Worm (Caenorhabditis elegans) whole organism, L4 larva: ENCODE measurements around the gene C11G6.2.
A peak's percentile ranks its signal among the peaks of the same experiment; 100 is the strongest.

Experiments used
- aha-1 ChIP-seq: fragments of 150-350 bp; peaks from one replicate; lab custom pipeline; 2014; ENCODE audit warnings: missing biosample characterization, missing genetic modification characterization
- ces-1 ChIP-seq: fragments of 150-350 bp; sonication (generic microtip); optimal IDR thresholded peaks from 4 replicates; lab custom pipeline; 2014; ENCODE audit warnings: missing biosample characterization, missing genetic modification reagents, missing genetic modification characterization
- dpl-1 ChIP-seq: fragments of 150-350 bp; optimal IDR thresholded peaks from 2 replicates; lab custom pipeline; 2014; ENCODE audit warnings: missing biosample characterization, missing genetic modification reagents, missing genetic modification characterization
- hmg-1.1 ChIP-seq: fragments of 200-800 bp; sonication (Bioruptor generic); IDR thresholded peaks from 2 replicates; pipeline ENCODE4 v1.3.6; 2022; ENCODE audit warnings: missing genetic modification reagents, missing genetic modification characterization, missing compliant biosample characterization
- mep-1 ChIP-seq: fragments of 150-350 bp; sonication (generic microtip); optimal IDR thresholded peaks from 3 replicates; lab custom pipeline; 2014; ENCODE audit warnings: missing biosample characterization, missing genetic modification characterization
- nhr-76 ChIP-seq: fragments of 150-350 bp; optimal IDR thresholded peaks from 2 replicates; lab custom pipeline; 2014; ENCODE audit warnings: missing biosample characterization, missing genetic modification characterization
- pha-4 ChIP-seq, 2 experiments: fragments of 150-350 bp in 1 of 2; fragments of 200-800 bp in 1 of 2; sonication (Bioruptor generic) in 1 of 2; IDR thresholded peaks in 1 of 2; optimal IDR thresholded peaks in 1 of 2; 2 replicates each; pipeline versions ENCODE4 v1.3.6 to Lab custom; 2014 to 2022; ENCODE audit warnings: missing genetic modification characterization in 2 of 2, missing genetic modification reagents in 2 of 2, missing biosample characterization in 1 of 2, missing compliant biosample characterization in 1 of 2
- unc-62 ChIP-seq, 3 experiments: fragments of 150-350 bp in 1 of 3; sonication (generic microtip); optimal IDR thresholded peaks in 2 of 3; peaks in 1 of 3; 1 replicate in 1 of 3; 2 replicates in 2 of 3; lab custom pipeline; 2014 to 2017; ENCODE audit warnings: missing biosample characterization in 3 of 3, missing genetic modification characterization in 3 of 3, missing genetic modification reagents in 3 of 3, missing genotype in 1 of 3

DNA sequence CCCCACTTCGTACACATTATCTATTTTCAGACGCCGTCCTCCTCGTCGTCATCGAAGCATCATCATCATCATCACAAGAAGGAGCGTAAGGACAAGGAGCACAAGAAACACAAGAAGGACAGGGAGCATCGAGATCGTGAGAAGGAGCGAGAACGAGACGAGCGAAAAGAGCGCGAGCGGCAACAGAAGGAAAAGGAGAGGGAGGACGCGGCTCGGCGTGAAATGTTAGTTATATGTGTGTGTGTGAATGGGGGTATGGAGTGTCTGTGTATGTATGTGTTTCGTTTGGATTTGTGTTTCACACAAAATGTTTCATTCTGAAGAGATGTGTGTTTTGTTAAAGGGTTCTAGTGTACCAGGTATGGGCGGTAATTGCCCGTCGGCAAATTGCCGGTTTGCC, 13.8 kb downstream of the C11G6.2 start:
- TF ChIP-seq pha-4 (GFP tag; IDR thresholded peaks at IDR 0.05; lab: Robert Waterston, UW) (no peak), pha-4 (tag; optimal IDR thresholded peaks at IDR 0.05; lab: Kevin White, UChicago) (no peak), aha-1 (no peak), nhr-76 (tag; lab: Kevin White, UChicago) (no peak), dpl-1 (GFP tag; lab: Kevin White, UChicago) (no peak), unc-62 (GFP tag; optimal IDR thresholded peaks at IDR 0.05 in 1 of 2; lab: Kevin White, UChicago) (no peak), unc-62 (tag; optimal IDR thresholded peaks at IDR 0.05; lab: Kevin White, UChicago) (no peak), ces-1 (GFP tag; lab: Kevin White, UChicago) (no peak), mep-1 (tag; lab: Kevin White, UChicago) (peak; percentile 24), hmg-1.1 (GFP tag; lab: Robert Waterston, UW) (peak; percentile 56)
